Fruit fly (Drosophila melanogaster) whole organism, wandering third instar larva: ENCODE data around the gene CG42394.
A peak's percentile ranks its signal among the peaks of the same experiment; 100 is the strongest.

Experiments used
- Abd-B ChIP-seq: fragments of >200 bp; optimal IDR thresholded peaks from 2 replicates; lab custom pipeline; 2017; ENCODE audit warnings: missing biosample characterization, missing genetic modification characterization
- CG32264 ChIP-seq: fragments of 200-800 bp; sonication (Bioruptor generic); optimal IDR thresholded peaks from 2 replicates; lab custom pipeline; 2016; ENCODE audit warnings: missing biosample characterization, missing genetic modification characterization
- CG9705 ChIP-seq: fragments of 200-800 bp; sonication (Bioruptor generic); optimal IDR thresholded peaks from 2 replicates; lab custom pipeline; 2018; ENCODE audit warnings: missing biosample characterization, mild to moderate bottlenecking, missing genetic modification characterization
- CrebA ChIP-seq: fragments of 200-800 bp; sonication (Bioruptor generic); optimal IDR thresholded peaks from 2 replicates; lab custom pipeline; 2016; ENCODE audit warnings: missing biosample characterization, mild to moderate bottlenecking, missing genetic modification characterization, borderline replicate concordance
- Dfd ChIP-seq: fragments of >200 bp; optimal IDR thresholded peaks from 2 replicates; lab custom pipeline; 2017; ENCODE audit warnings: missing biosample characterization, missing genetic modification characterization
- Dif ChIP-seq: fragments of 200-275, 200-300 bp; sonication (Bioruptor generic); optimal IDR thresholded peaks from 2 replicates; lab custom pipeline; 2018; ENCODE audit warnings: missing biosample characterization, missing genetic modification characterization; ENCODE audit not compliant: partially characterized antibody
- GATAd ChIP-seq: sonication (Bioruptor generic); optimal IDR thresholded peaks from 2 replicates; lab custom pipeline; 2016; ENCODE audit warnings: missing biosample characterization, missing genetic modification characterization
- HLH106 ChIP-seq: fragments of 200-800 bp; optimal IDR thresholded peaks from 3 replicates; lab custom pipeline; 2019; ENCODE audit warnings: missing biosample characterization, mild to moderate bottlenecking, missing genetic modification characterization, moderate library complexity
- Hnf4 ChIP-seq: fragments of 200-800 bp; sonication (Bioruptor generic); optimal IDR thresholded peaks from 2 replicates; lab custom pipeline; 2016; ENCODE audit warnings: missing biosample characterization, mild to moderate bottlenecking, missing genetic modification characterization
- Hr78 ChIP-seq: fragments of >200 bp; optimal IDR thresholded peaks from 2 replicates; lab custom pipeline; 2017; ENCODE audit warnings: missing biosample characterization, missing genetic modification characterization
- Hr83 ChIP-seq: fragments of 200-300 bp; sonication (Bioruptor generic); optimal IDR thresholded peaks from 2 replicates; lab custom pipeline; 2016; ENCODE audit warnings: missing biosample characterization, mild to moderate bottlenecking, missing genetic modification characterization, moderate library complexity; ENCODE audit not compliant: poor library complexity, severe bottlenecking
- Jra ChIP-seq: sonication (Bioruptor generic); optimal IDR thresholded peaks from 2 replicates; lab custom pipeline; 2016; ENCODE audit warnings: missing biosample characterization, missing genetic modification characterization
- Mio ChIP-seq: sonication (Bioruptor generic); optimal IDR thresholded peaks from 2 replicates; lab custom pipeline; 2016; ENCODE audit warnings: missing biosample characterization, missing genetic modification characterization
- Myc ChIP-seq: fragments of >200 bp; optimal IDR thresholded peaks from 2 replicates; lab custom pipeline; 2017
- N ChIP-seq: fragments of >200 bp; optimal IDR thresholded peaks from 2 replicates; lab custom pipeline; 2018; ENCODE audit warnings: missing biosample characterization, missing external identifiers, missing genetic modification characterization
- OdsH ChIP-seq: fragments of 200-800 bp; sonication (Bioruptor generic); optimal IDR thresholded peaks from 2 replicates; lab custom pipeline; 2016; ENCODE audit warnings: missing biosample characterization, mild to moderate bottlenecking, missing genetic modification characterization
- Rel ChIP-seq, 2 experiments: fragments of 200-800 bp; sonication (Bioruptor generic) in 1 of 2; optimal IDR thresholded peaks; 2 replicates in 1 of 2; 3 replicates in 1 of 2; lab custom pipeline; 2016 to 2019; ENCODE audit warnings: mild to moderate bottlenecking in 2 of 2, missing biosample characterization in 2 of 2, missing genetic modification characterization in 2 of 2, moderate library complexity in 1 of 2
- Sp1 ChIP-seq: fragments of 200-800 bp; sonication (Bioruptor generic); optimal IDR thresholded peaks from 3 replicates; lab custom pipeline; 2019; ENCODE audit warnings: missing biosample characterization, mild to moderate bottlenecking, missing genetic modification characterization, moderate library complexity
- Vsx2 ChIP-seq: fragments of 200-300, 225-300 bp; sonication (Bioruptor generic); optimal IDR thresholded peaks from 2 replicates; lab custom pipeline; 2018; ENCODE audit warnings: missing biosample characterization, missing genetic modification characterization; ENCODE audit not compliant: partially characterized antibody
- br ChIP-seq: fragments of 200-800 bp; sonication (Bioruptor generic); optimal IDR thresholded peaks from 2 replicates; lab custom pipeline; 2016; ENCODE audit warnings: missing biosample characterization, missing genetic modification characterization
- brk ChIP-seq: fragments of 200-800 bp; sonication (Bioruptor generic); optimal IDR thresholded peaks from 2 replicates; lab custom pipeline; 2016; ENCODE audit warnings: missing biosample characterization, mild to moderate bottlenecking, missing genetic modification characterization
- dl ChIP-seq, 2 experiments: fragments of 175-275, 200-275 bp in 1 of 2; fragments of 200-275 bp in 1 of 2; sonication (Bioruptor generic); optimal IDR thresholded peaks; lab custom pipeline; 2018; ENCODE audit warnings: mild to moderate bottlenecking in 2 of 2, missing biosample characterization in 2 of 2, missing genetic modification characterization in 2 of 2, moderate library complexity in 2 of 2; ENCODE audit not compliant: partially characterized antibody in 2 of 2, insufficient read depth in 1 of 2
- dmrt93B ChIP-seq: fragments of 200-800 bp; sonication (Bioruptor generic); optimal IDR thresholded peaks from 2 replicates; lab custom pipeline; 2018; ENCODE audit warnings: missing biosample characterization, mild to moderate bottlenecking, missing genetic modification characterization
- dsf ChIP-seq: sonication (Bioruptor generic); optimal IDR thresholded peaks from 2 replicates; lab custom pipeline; 2016; ENCODE audit warnings: missing biosample characterization, missing genetic modification characterization, borderline replicate concordance
- ey ChIP-seq: fragments of 200-800 bp; sonication (Bioruptor generic); optimal IDR thresholded peaks from 2 replicates; lab custom pipeline; 2016; ENCODE audit warnings: missing biosample characterization, missing genetic modification characterization
- foxo ChIP-seq, 2 experiments: fragments of 200-800 bp; sonication (Bioruptor generic); optimal IDR thresholded peaks; 2 replicates in 1 of 2; 3 replicates in 1 of 2; lab custom pipeline; 2016 to 2017; ENCODE audit warnings: missing biosample characterization in 2 of 2, missing genetic modification characterization in 2 of 2
- fru ChIP-seq: fragments of 200-800 bp; sonication (Bioruptor generic); optimal IDR thresholded peaks from 3 replicates; lab custom pipeline; 2016; ENCODE audit warnings: missing biosample characterization, mild to moderate bottlenecking, missing genetic modification characterization
- h ChIP-seq: fragments of 200-800 bp; sonication (Bioruptor generic); optimal IDR thresholded peaks from 3 replicates; lab custom pipeline; 2016; ENCODE audit warnings: missing biosample characterization, mild to moderate bottlenecking, missing genetic modification characterization
- jim ChIP-seq: fragments of 175-275, 200-325 bp; sonication (Bioruptor generic); optimal IDR thresholded peaks from 2 replicates; lab custom pipeline; 2016; ENCODE audit warnings: missing biosample characterization, mild to moderate bottlenecking, missing genetic modification characterization
- lola ChIP-seq: fragments of >200 bp; optimal IDR thresholded peaks from 2 replicates; lab custom pipeline; 2017; ENCODE audit warnings: missing biosample characterization, missing genetic modification characterization
- pan ChIP-seq: fragments of >200 bp; optimal IDR thresholded peaks from 2 replicates; lab custom pipeline; 2017
- psq ChIP-seq: fragments of 200-800 bp; sonication (Bioruptor generic); optimal IDR thresholded peaks from 3 replicates; lab custom pipeline; 2017; ENCODE audit warnings: missing biosample characterization, mild to moderate bottlenecking, missing genetic modification characterization, moderate library complexity
- rgr ChIP-seq: fragments of 200-800 bp; sonication (Bioruptor generic); optimal IDR thresholded peaks from 3 replicates; lab custom pipeline; 2016; ENCODE audit warnings: missing biosample characterization, mild to moderate bottlenecking, missing genetic modification characterization
- sage ChIP-seq: fragments of 200-800 bp; sonication (Bioruptor generic); optimal IDR thresholded peaks from 2 replicates; lab custom pipeline; 2016; ENCODE audit warnings: missing biosample characterization, mild to moderate bottlenecking, missing genetic modification characterization
- sv ChIP-seq: fragments of 200-800 bp; sonication (Bioruptor generic); optimal IDR thresholded peaks from 3 replicates; lab custom pipeline; 2016; ENCODE audit warnings: missing biosample characterization, missing genetic modification characterization
- tai ChIP-seq: sonication (Bioruptor generic); optimal IDR thresholded peaks from 2 replicates; lab custom pipeline; 2016; ENCODE audit warnings: missing biosample characterization, missing genetic modification characterization
- usp ChIP-seq: fragments of >200 bp; optimal IDR thresholded peaks from 2 replicates; lab custom pipeline; 2017; ENCODE audit warnings: missing biosample characterization, missing genetic modification characterization
- woc ChIP-seq: sonication (Bioruptor generic); optimal IDR thresholded peaks from 2 replicates; lab custom pipeline; 2016; ENCODE audit warnings: missing biosample characterization, mild to moderate bottlenecking, missing genetic modification characterization

The CG42394 gene

dm6 chr3R:10886462-10887315, 37.1 kb downstream of the CG42394 start (continued):
- TF ChIP-seq psq (peak; percentile 93), Sp1 (GFP tag; lab: Kevin White, UChicago) (peak; percentile 94), HLH106 (tag; lab: Kevin White, UChicago) (peak; percentile 84), dmrt93B (peak; percentile 79), GATAd (no peak), brk (GFP tag; lab: Kevin White, UChicago) (peak; percentile 90), Jra (peak; percentile 84), CrebA (no peak), CG32264 (peak; percentile 71), Hnf4 (GFP tag; lab: Kevin White, UChicago) (peak; percentile 88), foxo (GFP tag; optimal IDR thresholded peaks at IDR 0.05; lab: Kevin White, UChicago) (peak; percentile 47 to 97)

dm6 chr3R:10888300-10888632, 38.6 kb downstream of the CG42394 start:
- TF ChIP-seq ey (GFP tag; lab: Kevin White, UChicago) = no peak
- no peak for TF ChIP-seq CG32264
- no peak for TF ChIP-seq HLH106 (tag; lab: Kevin White, UChicago)
- TF ChIP-seq brk (GFP tag; lab: Kevin White, UChicago) = no peak
- TF ChIP-seq Jra = no peak
- no peak for TF ChIP-seq N (GFP tag; lab: Kevin White, UChicago)
- TF ChIP-seq CrebA = no peak
- TF ChIP-seq Abd-B (GFP tag; lab: Kevin White, UChicago) = no peak
- no peak for TF ChIP-seq sage
- no peak for TF ChIP-seq Mio
- TF ChIP-seq tai (GFP tag; lab: Kevin White, UChicago) = no peak
- no peak for TF ChIP-seq lola (GFP tag; lab: Kevin White, UChicago)
- no peak for TF ChIP-seq woc (GFP tag; lab: Kevin White, UChicago)
- no peak for TF ChIP-seq Dif (GFP tag; lab: Kevin White, UChicago)
- no peak for TF ChIP-seq Vsx2 (GFP tag; lab: Kevin White, UChicago)
- no peak for TF ChIP-seq br
- TF ChIP-seq fru = no peak
- TF ChIP-seq rgr (GFP tag; lab: Kevin White, UChicago) = no peak
- TF ChIP-seq, all 38 proteins: peak for 0

dm6 chr3R:10888633-10889519, 39.3 kb downstream of the CG42394 start:
- peak in 1 of 2 experiments; percentile 41 for TF ChIP-seq foxo (GFP tag; optimal IDR thresholded peaks at IDR 0.05; lab: Kevin White, UChicago)
- peak; percentile 40 for TF ChIP-seq woc (GFP tag; lab: Kevin White, UChicago)
- no peak for TF ChIP-seq N (GFP tag; lab: Kevin White, UChicago)
- peak; percentile 46 for TF ChIP-seq h (GFP tag; lab: Kevin White, UChicago)
- TF ChIP-seq fru = no peak
- peak; percentile 32 for TF ChIP-seq br
- TF ChIP-seq Hr83 (GFP tag; lab: Kevin White, UChicago) = no peak
- TF ChIP-seq jim (GFP tag; lab: Kevin White, UChicago) = no peak
- peak; percentile 43 for TF ChIP-seq HLH106 (tag; lab: Kevin White, UChicago)
- peak; percentile 19 for TF ChIP-seq sv (GFP tag; lab: Kevin White, UChicago)
- no peak for TF ChIP-seq Myc
- TF ChIP-seq sage = peak; percentile 17
- TF ChIP-seq Mio = no peak
- TF ChIP-seq Vsx2 (GFP tag; lab: Kevin White, UChicago) = peak; percentile 92
- TF ChIP-seq OdsH = peak; percentile 42
- TF ChIP-seq CrebA = no peak
- TF ChIP-seq Hr78 = no peak
- no peak for TF ChIP-seq usp (GFP tag; lab: Kevin White, UChicago)
- peak; percentile 60 for TF ChIP-seq psq
- no peak for TF ChIP-seq Dfd (GFP tag; lab: Kevin White, UChicago)
- peak; percentile 92 to 97 for TF ChIP-seq dl (GFP tag; optimal IDR thresholded peaks at IDR 0.05; lab: Kevin White, UChicago; ENCODE audit: insufficient read depth in 1 of 2, partially characterized antibody in 2 of 2)
- TF ChIP-seq rgr (GFP tag; lab: Kevin White, UChicago) = peak; percentile 13
- peak; percentile 36 for TF ChIP-seq Sp1 (GFP tag; lab: Kevin White, UChicago)
- no peak for TF ChIP-seq Abd-B (GFP tag; lab: Kevin White, UChicago)
- TF ChIP-seq CG9705 = no peak
- no peak for TF ChIP-seq pan
- no peak for TF ChIP-seq lola (GFP tag; lab: Kevin White, UChicago)
- TF ChIP-seq Dif (GFP tag; lab: Kevin White, UChicago) = peak; percentile 98
- TF ChIP-seq Hnf4 (GFP tag; lab: Kevin White, UChicago) = peak; percentile 20
- no peak for TF ChIP-seq GATAd
- no peak for TF ChIP-seq Jra
- no peak for TF ChIP-seq CG32264
- no peak for TF ChIP-seq Rel (GFP tag; optimal IDR thresholded peaks at IDR 0.05; lab: Kevin White, UChicago)
- TF ChIP-seq Rel (tag; optimal IDR thresholded peaks at IDR 0.05; lab: Kevin White, UChicago) = peak; percentile 11
- TF ChIP-seq dsf = no peak
- no peak for TF ChIP-seq tai (GFP tag; lab: Kevin White, UChicago)
- TF ChIP-seq dmrt93B = no peak
- TF ChIP-seq ey (GFP tag; lab: Kevin White, UChicago) = no peak
- no peak for TF ChIP-seq brk (GFP tag; lab: Kevin White, UChicago)
